Fruit fly (Drosophila melanogaster) whole organism, embryonic: Measurements from ENCODE around the gene CG6983.

Source experiments
- Antp ChIP-seq: fragments of 200-800 bp; sonication (Bioruptor generic); optimal IDR thresholded peaks from 3 replicates; lab custom pipeline; 2016; ENCODE audit warnings: missing biosample characterization, missing genetic modification characterization
- Atf3 ChIP-seq: fragments of 200-800 bp; sonication (Bioruptor generic); optimal IDR thresholded peaks from 3 replicates; lab custom pipeline; 2016; ENCODE audit warnings: missing biosample characterization, missing genetic modification characterization
- CG10267 ChIP-seq: fragments of 200-800 bp; sonication (Bioruptor generic); optimal IDR thresholded peaks from 2 replicates; lab custom pipeline; 2018; ENCODE audit warnings: missing biosample characterization, mild to moderate bottlenecking, missing genetic modification characterization, moderate library complexity
- CG10321 ChIP-seq: fragments of 200-800 bp; sonication (Bioruptor generic); IDR thresholded peaks from 2 replicates; pipeline ENCODE4 v1.3.6; 2022; ENCODE audit warnings: missing biosample characterization, missing genetic modification characterization
- CG10979 ChIP-seq: fragments of 200-800 bp; sonication (Bioruptor generic); optimal IDR thresholded peaks from 2 replicates; lab custom pipeline; 2018; ENCODE audit warnings: missing biosample characterization, mild to moderate bottlenecking, missing genetic modification characterization, moderate library complexity
- CG12236 ChIP-seq: fragments of 200-800 bp; sonication (Bioruptor generic); optimal IDR thresholded peaks from 2 replicates; lab custom pipeline; 2016; ENCODE audit warnings: missing biosample characterization, missing genetic modification characterization
- CG12391 ChIP-seq: fragments of 200-800 bp; sonication (Bioruptor generic); optimal IDR thresholded peaks from 3 replicates; lab custom pipeline; 2018; ENCODE audit warnings: missing biosample characterization, mild to moderate bottlenecking, missing genetic modification characterization, moderate library complexity
- CG12659 ChIP-seq: fragments of 200-800 bp; sonication (Bioruptor generic); optimal IDR thresholded peaks from 3 replicates; lab custom pipeline; 2017; ENCODE audit warnings: mild to moderate bottlenecking, missing biosample characterization, missing genetic modification reagents, missing genetic modification characterization
- CG13775 ChIP-seq: fragments of 200-800 bp; sonication (Bioruptor generic); optimal IDR thresholded peaks from 3 replicates; lab custom pipeline; 2017; ENCODE audit warnings: missing biosample characterization, mild to moderate bottlenecking, missing genetic modification characterization
- CG1602 ChIP-seq: fragments of 200-800 bp; sonication (Bioruptor generic); optimal IDR thresholded peaks from 3 replicates; lab custom pipeline; 2016; ENCODE audit warnings: missing biosample characterization, missing genetic modification characterization
- CG17186 ChIP-seq: fragments of 200-800 bp; sonication (Bioruptor generic); optimal IDR thresholded peaks from 3 replicates; lab custom pipeline; 2017; ENCODE audit warnings: missing biosample characterization, missing genetic modification reagents, missing genetic modification characterization
- CG17359 ChIP-seq: fragments of 200-800 bp; sonication (Bioruptor generic); optimal IDR thresholded peaks from 3 replicates; lab custom pipeline; 2018; ENCODE audit warnings: missing biosample characterization, mild to moderate bottlenecking, missing genetic modification characterization, moderate library complexity
- CG18619 ChIP-seq: fragments of 200-800 bp; sonication (Bioruptor generic); optimal IDR thresholded peaks from 3 replicates; lab custom pipeline; 2017; ENCODE audit warnings: missing biosample characterization, mild to moderate bottlenecking, missing genetic modification characterization
- CG31441 ChIP-seq: fragments of 200-800 bp; sonication (Bioruptor generic); IDR thresholded peaks from 2 replicates; pipeline ENCODE4 v1.3.6; 2022; ENCODE audit warnings: missing biosample characterization, missing genetic modification characterization
- CG4404 ChIP-seq: fragments of 200-800 bp; sonication (Bioruptor generic); IDR thresholded peaks from 2 replicates; pipeline ENCODE4 v1.3.6; 2022; ENCODE audit warnings: missing biosample characterization, missing genetic modification characterization
- CG5180 ChIP-seq: fragments of 200-800 bp; sonication (Bioruptor generic); optimal IDR thresholded peaks from 3 replicates; lab custom pipeline; 2017; ENCODE audit warnings: missing biosample characterization, missing genetic modification characterization, mild to moderate bottlenecking, moderate library complexity, missing genetic modification reagents
- CG7357 ChIP-seq: fragments of 200-800 bp; sonication (Bioruptor generic); IDR thresholded peaks from 3 replicates; pipeline ENCODE4 v1.3.6; 2022; ENCODE audit warnings: missing biosample characterization, missing genetic modification characterization
- CG8089 ChIP-seq: fragments of 200-800 bp; sonication (Bioruptor generic); optimal IDR thresholded peaks from 3 replicates; lab custom pipeline; 2016; ENCODE audit warnings: missing biosample characterization, missing genetic modification characterization
- CG8281 ChIP-seq: fragments of 200-800 bp; sonication (Bioruptor generic); optimal IDR thresholded peaks from 2 replicates; lab custom pipeline; 2018; ENCODE audit warnings: missing biosample characterization, mild to moderate bottlenecking, missing genetic modification characterization, moderate library complexity
- CHES-1-like ChIP-seq: fragments of 200-800 bp; sonication (Bioruptor generic); optimal IDR thresholded peaks from 2 replicates; lab custom pipeline; 2016; ENCODE audit warnings: missing biosample characterization, missing genetic modification characterization
- Elba2 ChIP-seq: fragments of 200-800 bp; sonication (Bioruptor generic); optimal IDR thresholded peaks from 3 replicates; lab custom pipeline; 2016; ENCODE audit warnings: missing biosample characterization, missing genetic modification characterization
- Hsf ChIP-seq: fragments of 200-800 bp; sonication (Bioruptor generic); optimal IDR thresholded peaks from 3 replicates; lab custom pipeline; 2016; ENCODE audit warnings: missing biosample characterization, missing genetic modification characterization
- Kr ChIP-seq: fragments of 200-800 bp; sonication (Bioruptor generic); optimal IDR thresholded peaks from 2 replicates; lab custom pipeline; 2017; ENCODE audit warnings: missing biosample characterization, mild to moderate bottlenecking, missing genetic modification characterization
- Lhr ChIP-seq: fragments of 200-800 bp; sonication (Bioruptor generic); optimal IDR thresholded peaks from 3 replicates; lab custom pipeline; 2017; ENCODE audit warnings: mild to moderate bottlenecking, missing biosample characterization, missing genetic modification reagents, missing genetic modification characterization
- Med ChIP-seq: fragments of 200-800 bp; sonication (Bioruptor generic); peaks from one replicate; lab custom pipeline; 2016; ENCODE audit warnings: missing biosample characterization, missing genetic modification characterization, mild to moderate bottlenecking, inconsistent platforms, moderate library complexity
- Rfx ChIP-seq: fragments of 200-800 bp; sonication (Bioruptor generic); IDR thresholded peaks from 2 replicates; pipeline ENCODE4 v1.3.6; 2022; ENCODE audit warnings: missing biosample characterization, missing genetic modification characterization
- Rx ChIP-seq: fragments of 200-800 bp; sonication (Bioruptor generic); IDR thresholded peaks from 2 replicates; pipeline ENCODE4 v1.3.6; 2022; ENCODE audit warnings: missing biosample characterization, missing genetic modification characterization
- Sry-δ ChIP-seq: fragments of 200-800 bp; sonication (Bioruptor generic); optimal IDR thresholded peaks from 2 replicates; lab custom pipeline; 2016; ENCODE audit warnings: missing biosample characterization, missing genetic modification characterization
- Ssrp ChIP-seq: fragments of 200-800 bp; sonication (Bioruptor generic); optimal IDR thresholded peaks from 2 replicates; lab custom pipeline; 2018; ENCODE audit warnings: missing biosample characterization, mild to moderate bottlenecking, missing genetic modification characterization, moderate library complexity
- ewg ChIP-seq: fragments of 200-800 bp; sonication (Bioruptor generic); optimal IDR thresholded peaks from 3 replicates; lab custom pipeline; 2017; ENCODE audit warnings: mild to moderate bottlenecking, missing biosample characterization, missing genetic modification reagents, missing genetic modification characterization
- fd64A ChIP-seq: fragments of 200-800 bp; sonication (Bioruptor generic); optimal IDR thresholded peaks from 3 replicates; lab custom pipeline; 2018; ENCODE audit warnings: missing biosample characterization, mild to moderate bottlenecking, missing genetic modification characterization
- hkb ChIP-seq, 2 experiments: fragments of 200-800 bp in 1 of 2; fragments of >200 bp in 1 of 2; sonication (Bioruptor generic) in 1 of 2; IDR thresholded peaks in 1 of 2; optimal IDR thresholded peaks in 1 of 2; 2 replicates each; pipeline versions ENCODE4 v1.3.6 to Lab custom; 2017 to 2022; ENCODE audit warnings: missing biosample characterization in 1 of 2, missing genetic modification characterization in 1 of 2
- jigr1 ChIP-seq: fragments of 200-800 bp; sonication (Bioruptor generic); IDR thresholded peaks from 3 replicates; pipeline ENCODE4 v1.3.6; 2022; ENCODE audit warnings: missing biosample characterization, missing genetic modification characterization
- kah ChIP-seq: fragments of 200-800 bp; sonication (Bioruptor generic); optimal IDR thresholded peaks from 2 replicates; lab custom pipeline; 2018; ENCODE audit warnings: missing biosample characterization, mild to moderate bottlenecking, missing genetic modification characterization
- knrl ChIP-seq: fragments of 200-800 bp; sonication (Bioruptor generic); IDR thresholded peaks from 3 replicates; pipeline ENCODE4 v1.3.6; 2022; ENCODE audit warnings: missing biosample characterization, missing genetic modification characterization; ENCODE audit not compliant: partially characterized antibody
- mam ChIP-seq: fragments of 200-800 bp; sonication (Bioruptor generic); optimal IDR thresholded peaks from 3 replicates; lab custom pipeline; 2016; ENCODE audit warnings: missing biosample characterization, missing genetic modification characterization
- nerfin-1 ChIP-seq: fragments of 200-800 bp; sonication (Bioruptor generic); optimal IDR thresholded peaks from 3 replicates; lab custom pipeline; 2019; ENCODE audit warnings: missing biosample characterization, mild to moderate bottlenecking, missing genetic modification characterization, moderate library complexity
- nmo ChIP-seq: fragments of 200-800 bp; sonication (Bioruptor generic); optimal IDR thresholded peaks from 2 replicates; lab custom pipeline; 2018; ENCODE audit warnings: missing biosample characterization, mild to moderate bottlenecking, missing genetic modification characterization, moderate library complexity
- peb ChIP-seq: fragments of 200-800 bp; sonication (Bioruptor generic); IDR thresholded peaks from 2 replicates; pipeline ENCODE4 v1.3.6; 2022; ENCODE audit warnings: missing biosample characterization, missing genetic modification characterization
- pho ChIP-seq: fragments of 200-800 bp; sonication (Bioruptor generic); optimal IDR thresholded peaks from 2 replicates; lab custom pipeline; 2016; ENCODE audit warnings: missing biosample characterization, missing genetic modification characterization
- pzg ChIP-seq: fragments of 200-800 bp; sonication (Bioruptor generic); optimal IDR thresholded peaks from 3 replicates; lab custom pipeline; 2018; ENCODE audit warnings: missing biosample characterization, mild to moderate bottlenecking, missing genetic modification characterization, moderate library complexity
- row ChIP-seq: fragments of 200-800 bp; sonication (Bioruptor generic); IDR thresholded peaks from 3 replicates; pipeline ENCODE4 v1.3.6; 2022; ENCODE audit warnings: missing biosample characterization, missing genetic modification characterization
- salm ChIP-seq: fragments of 200-800 bp; sonication (Bioruptor generic); optimal IDR thresholded peaks from 2 replicates; lab custom pipeline; 2018; ENCODE audit warnings: missing biosample characterization, mild to moderate bottlenecking, missing genetic modification characterization
- scrt ChIP-seq: fragments of 200-800 bp; sonication (Bioruptor generic); optimal IDR thresholded peaks from 2 replicates; lab custom pipeline; 2018; ENCODE audit warnings: missing biosample characterization, mild to moderate bottlenecking, missing genetic modification characterization, moderate library complexity
- stwl ChIP-seq: fragments of 200-800 bp; sonication (Bioruptor generic); optimal IDR thresholded peaks from 3 replicates; lab custom pipeline; 2018; ENCODE audit warnings: missing biosample characterization, mild to moderate bottlenecking, missing genetic modification characterization, moderate library complexity
- tap ChIP-seq: fragments of 200-800 bp; optimal IDR thresholded peaks from 3 replicates; lab custom pipeline; 2019; ENCODE audit warnings: missing biosample characterization, mild to moderate bottlenecking, missing genetic modification characterization, moderate library complexity
- tin ChIP-seq: fragments of 200-800 bp; sonication (Bioruptor generic); optimal IDR thresholded peaks from 3 replicates; lab custom pipeline; 2016; ENCODE audit warnings: missing biosample characterization, missing genetic modification characterization

CG6983 gene

dm6 chr3L:8411439-8411897, 37.7 kb downstream of the CG6983 start, which contains the start of gene Exo70 (continued):
- TF ChIP-seq CG13775 (peak; percentile 10), hkb (optimal IDR thresholded peaks at IDR 0.05; lab: Kevin White, UChicago) (peak; percentile 24), hkb (GFP tag; IDR thresholded peaks at IDR 0.05; lab: Robert Waterston, UW) (no peak), CG10321 (GFP tag; lab: Robert Waterston, UW) (no peak), Kr (GFP tag; lab: Kevin White, UChicago) (no peak), kah (GFP tag; lab: Kevin White, UChicago) (peak; percentile 93), fd64A (no peak), Rfx (GFP tag; lab: Robert Waterston, UW) (peak; percentile 64), Elba2 (GFP tag; lab: Kevin White, UChicago) (peak; percentile 71), CG10267 (peak; percentile 74), nerfin-1 (tag; lab: Kevin White, UChicago) (peak; percentile 84), Antp (GFP tag; lab: Kevin White, UChicago) (peak; percentile 13), ewg (GFP tag; lab: Kevin White, UChicago) (no peak), nmo (GFP tag; lab: Kevin White, UChicago) (peak; percentile 65), CHES-1-like (peak; percentile 49), CG12236 (GFP tag; lab: Kevin White, UChicago) (no peak), tin (GFP tag; lab: Kevin White, UChicago) (no peak), CG8089 (no peak), Atf3 (GFP tag; lab: Kevin White, UChicago) (no peak), CG12391 (tag; lab: Kevin White, UChicago) (peak; percentile 41), CG1602 (peak; percentile 7), Med (GFP tag; lab: Kevin White, UChicago) (peak; percentile 61), Rx (GFP tag; lab: Robert Waterston, UW) (no peak), Ssrp (tag; lab: Kevin White, UChicago) (no peak), pzg (peak; percentile 51), knrl (GFP tag; lab: Robert Waterston, UW) (0 out of 3 replicates have a peak, but pooled peaks have one; percentile 31), peb (no peak), jigr1 (GFP tag; lab: Robert Waterston, UW) (no peak), CG18619 (GFP tag; lab: Kevin White, UChicago) (no peak), scrt (GFP tag; lab: Kevin White, UChicago) (peak; percentile 67), CG31441 (GFP tag; lab: Robert Waterston, UW) (no peak), pho (GFP tag; lab: Kevin White, UChicago) (no peak), mam (GFP tag; lab: Kevin White, UChicago) (peak; percentile 10), stwl (tag; lab: Kevin White, UChicago) (peak; percentile 69), row (GFP tag; lab: Robert Waterston, UW) (peak; percentile 85), CG4404 (GFP tag; lab: Robert Waterston, UW) (no peak), CG8281 (peak; percentile 42), CG12659 (GFP tag; lab: Kevin White, UChicago) (peak; percentile 54), salm (tag; lab: Kevin White, UChicago) (peak; percentile 13), CG5180 (GFP tag; lab: Kevin White, UChicago) (no peak), CG17359 (tag; lab: Kevin White, UChicago) (peak; percentile 63), CG17186 (GFP tag; lab: Kevin White, UChicago) (peak; percentile 7), Lhr (GFP tag; lab: Kevin White, UChicago) (peak; percentile 31), Hsf (peak; percentile 28), tap (tag; lab: Kevin White, UChicago) (no peak), CG10979 (peak; percentile 15), CG7357 (GFP tag; lab: Robert Waterston, UW) (no peak), Sry-δ (peak; percentile 50)
